Worm (Caenorhabditis elegans): Measurements from ENCODE around the gene F22F1.2.

DNA sequence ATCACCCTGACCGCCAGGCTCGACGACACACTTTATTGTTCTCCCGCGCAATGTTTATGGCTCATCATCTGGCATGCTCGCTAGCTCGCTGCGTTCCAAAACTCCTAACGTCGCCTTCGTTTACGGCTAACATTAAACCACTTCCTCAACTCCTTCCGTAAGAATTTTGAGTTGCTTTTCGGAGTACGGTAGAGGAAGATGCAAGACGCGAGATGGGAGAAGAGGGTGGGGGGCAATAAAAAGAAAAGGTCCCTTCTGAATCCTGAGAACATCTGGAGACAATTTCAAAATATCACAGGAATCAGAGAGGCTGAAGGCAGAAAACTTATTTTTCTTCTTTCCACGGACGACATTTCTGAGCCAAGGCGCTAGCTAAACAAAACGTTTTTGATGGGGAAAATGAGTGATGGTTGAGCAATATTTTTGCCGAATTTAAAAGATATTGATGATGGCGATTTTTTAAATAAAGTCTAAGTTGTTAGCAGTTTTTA is 32.6 kb downstream of the F22F1.2 start:
- TF ChIP-seq him-1 (tag; optimal IDR thresholded peaks at IDR 0.05) (no peak), dao-5 (tag; optimal IDR thresholded peaks at IDR 0.05) (no peak)
